Worm (Caenorhabditis elegans) whole organism, early embryonic: ENCODE results near the gene pccb-1.

Source experiments
- B0310.2 ChIP-seq: sonication (generic microtip); optimal IDR thresholded peaks from 2 replicates; lab custom pipeline; 2016; ENCODE audit warnings: mild to moderate bottlenecking, missing genetic modification characterization, missing compliant biosample characterization
- F13C5.2 ChIP-seq: sonication (generic microtip); optimal IDR thresholded peaks from 2 replicates; lab custom pipeline; 2017; ENCODE audit warnings: mild to moderate bottlenecking, missing genetic modification characterization, inconsistent platforms, missing compliant biosample characterization
- aly-1 ChIP-seq: sonication (generic microtip); optimal IDR thresholded peaks from 2 replicates; lab custom pipeline; 2016; ENCODE audit warnings: missing genetic modification characterization, missing compliant biosample characterization
- ama-1 ChIP-seq: fragments of 150-350 bp; optimal IDR thresholded peaks from 2 replicates; lab custom pipeline; 2014
- ceh-13 ChIP-seq: fragments of 200-800 bp; sonication (Bioruptor generic); optimal IDR thresholded peaks from 2 replicates; lab custom pipeline; 2018; ENCODE audit warnings: mild to moderate bottlenecking, missing genetic modification characterization, missing compliant biosample characterization
- ceh-36 ChIP-seq: sonication (generic microtip); optimal IDR thresholded peaks from 2 replicates; lab custom pipeline; 2016; ENCODE audit warnings: missing genetic modification characterization, inconsistent platforms, missing compliant biosample characterization
- ets-7 ChIP-seq: sonication (generic microtip); optimal IDR thresholded peaks from 2 replicates; lab custom pipeline; 2016; ENCODE audit warnings: missing genotype, missing genetic modification characterization, missing compliant biosample characterization
- flt-1 ChIP-seq: fragments of 200-800 bp; sonication (Bioruptor generic); IDR thresholded peaks from 2 replicates; pipeline ENCODE4 v1.3.6; 2022; ENCODE audit warnings: missing genetic modification characterization, missing compliant biosample characterization
- hmbx-1 ChIP-seq: sonication (generic microtip); optimal IDR thresholded peaks from 2 replicates; lab custom pipeline; 2016; ENCODE audit warnings: mild to moderate bottlenecking, missing genetic modification characterization, missing compliant biosample characterization
- hmg-4 ChIP-seq: fragments of 200-800 bp; sonication (Bioruptor generic); optimal IDR thresholded peaks from 2 replicates; lab custom pipeline; 2018; ENCODE audit warnings: mild to moderate bottlenecking, missing genetic modification characterization, missing compliant biosample characterization
- hnd-1 ChIP-seq: sonication (generic microtip); optimal IDR thresholded peaks from 2 replicates; lab custom pipeline; 2016; ENCODE audit warnings: missing genetic modification characterization, missing compliant biosample characterization
- pes-1 ChIP-seq: fragments of 200-800 bp; sonication (Bioruptor generic); IDR thresholded peaks from 2 replicates; pipeline ENCODE4 v1.3.6; 2022; ENCODE audit warnings: missing genetic modification reagents, missing genetic modification characterization, missing compliant biosample characterization
- scrt-1 ChIP-seq: fragments of 200-800 bp; sonication (Bioruptor generic); IDR thresholded peaks from 2 replicates; pipeline ENCODE4 v1.3.6; 2022; ENCODE audit warnings: missing genetic modification characterization, missing compliant biosample characterization
- sea-1 ChIP-seq: fragments of 200-800 bp; sonication (Bioruptor generic); conservative IDR thresholded peaks from 2 replicates; pipeline ENCODE4 v1.3.6; 2022; ENCODE audit warnings: missing genetic modification characterization, missing compliant biosample characterization
- tbx-11 ChIP-seq: fragments of 200-800 bp; sonication (Bioruptor generic); IDR thresholded peaks from 2 replicates; pipeline ENCODE4 v1.3.6; 2022; ENCODE audit warnings: missing genetic modification characterization, missing compliant biosample characterization
- tbx-37 ChIP-seq: fragments of 200-800 bp; sonication (Bioruptor generic); conservative IDR thresholded peaks from 2 replicates; pipeline ENCODE4 v1.3.6; 2022; ENCODE audit warnings: missing genetic modification reagents, missing genetic modification characterization, missing compliant biosample characterization
- tra-4 ChIP-seq: sonication (generic microtip); optimal IDR thresholded peaks from 2 replicates; lab custom pipeline; 2017; ENCODE audit warnings: missing genetic modification characterization, missing compliant biosample characterization

Gene pccb-1

ce11 chrX:3054394-3054793 lies 35.0 kb upstream of the pccb-1 start:
- no peak for TF ChIP-seq tbx-37 (GFP tag; lab: Robert Waterston, UW)
- no peak for TF ChIP-seq ama-1 (lab: Kevin White, UChicago)
- TF ChIP-seq F13C5.2 = no peak
- no peak for TF ChIP-seq sea-1 (GFP tag; lab: Robert Waterston, UW)
- no peak for TF ChIP-seq flt-1 (GFP tag; lab: Robert Waterston, UW)
- no peak for TF ChIP-seq pes-1
- no peak for TF ChIP-seq ceh-13 (GFP tag; lab: Kevin White, UChicago)

ce11 chrX:3054802-3055201 lies 34.5 kb upstream of the pccb-1 start, which contains the start of gene twk-26:
twk-26 (minus strand) TSS chrX:3054824.
- TF ChIP-seq pes-1 = no peak

ce11 chrX:3056098-3056497 lies 33.3 kb upstream of the pccb-1 start:
- TF ChIP-seq tbx-37 (GFP tag; lab: Robert Waterston, UW) (no peak), hnd-1 (tag; lab: Kevin White, UChicago) (no peak), ceh-36 (tag; lab: Kevin White, UChicago) (no peak), aly-1 (tag; lab: Kevin White, UChicago) (no peak), pes-1 (no peak)

- no peak for TF ChIP-seq tra-4 (tag; lab: Kevin White, UChicago)
- no peak for TF ChIP-seq hnd-1 (tag; lab: Kevin White, UChicago)
- TF ChIP-seq hmg-4 (GFP tag; lab: Kevin White, UChicago) = no peak
- no peak for TF ChIP-seq ceh-13 (GFP tag; lab: Kevin White, UChicago)
- no peak for TF ChIP-seq B0310.2 (tag; lab: Kevin White, UChicago)
- TF ChIP-seq tbx-11 = no peak
- no peak for TF ChIP-seq flt-1 (GFP tag; lab: Robert Waterston, UW)
- no peak for TF ChIP-seq aly-1 (tag; lab: Kevin White, UChicago)
- TF ChIP-seq scrt-1 (GFP tag; lab: Robert Waterston, UW) = no peak
- TF ChIP-seq tbx-37 (GFP tag; lab: Robert Waterston, UW) = no peak
Measured at ce11 chrX:3057656-3058055, 31.7 kb upstream of the pccb-1 start.

ce11 chrX:3059299-3059698 lies 30.1 kb upstream of the pccb-1 start, which contains the start of gene rsef-1:
rsef-1 (minus strand) TSS chrX:3059399.
- TF ChIP-seq pes-1 (no peak), tra-4 (tag; lab: Kevin White, UChicago) (no peak), scrt-1 (GFP tag; lab: Robert Waterston, UW) (no peak), flt-1 (GFP tag; lab: Robert Waterston, UW) (no peak), tbx-11 (no peak), sea-1 (GFP tag; lab: Robert Waterston, UW) (no peak), ceh-36 (tag; lab: Kevin White, UChicago) (no peak), hnd-1 (tag; lab: Kevin White, UChicago) (no peak), ceh-13 (GFP tag; lab: Kevin White, UChicago) (no peak), hmbx-1 (no peak), tbx-37 (GFP tag; lab: Robert Waterston, UW) (no peak), B0310.2 (tag; lab: Kevin White, UChicago) (no peak), hmg-4 (GFP tag; lab: Kevin White, UChicago) (no peak), ets-7 (no peak), aly-1 (tag; lab: Kevin White, UChicago) (no peak), F13C5.2 (no peak), ama-1 (lab: Kevin White, UChicago) (no peak)

- TF ChIP-seq tbx-37 (GFP tag; lab: Robert Waterston, UW) = no peak
- TF ChIP-seq tra-4 (tag; lab: Kevin White, UChicago) = no peak
- no peak for TF ChIP-seq F13C5.2
- no peak for TF ChIP-seq B0310.2 (tag; lab: Kevin White, UChicago)
- TF ChIP-seq sea-1 (GFP tag; lab: Robert Waterston, UW) = no peak
- no peak for TF ChIP-seq ceh-36 (tag; lab: Kevin White, UChicago)
Measured at ce11 chrX:3061698-3062097, 27.7 kb upstream of the pccb-1 start.

- TF ChIP-seq sea-1 (GFP tag; lab: Robert Waterston, UW) (no peak), ceh-13 (GFP tag; lab: Kevin White, UChicago) (no peak), hmg-4 (GFP tag; lab: Kevin White, UChicago) (no peak), pes-1 (no peak), F13C5.2 (no peak), ceh-36 (tag; lab: Kevin White, UChicago) (no peak), tra-4 (tag; lab: Kevin White, UChicago) (no peak), aly-1 (tag; lab: Kevin White, UChicago) (no peak), scrt-1 (GFP tag; lab: Robert Waterston, UW) (no peak), ets-7 (no peak), flt-1 (GFP tag; lab: Robert Waterston, UW) (no peak), tbx-11 (no peak), hnd-1 (tag; lab: Kevin White, UChicago) (no peak), B0310.2 (tag; lab: Kevin White, UChicago) (no peak), tbx-37 (GFP tag; lab: Robert Waterston, UW) (no peak), hmbx-1 (no peak), ama-1 (lab: Kevin White, UChicago) (no peak)
Measured at ce11 chrX:3063274-3063673, 26.1 kb upstream of the pccb-1 start, which contains the start of gene ceh-30. ceh-30 (plus strand) TSS chrX:3063574.

ce11 chrX:3067052-3067451 lies 22.3 kb upstream of the pccb-1 start:
- TF ChIP-seq F13C5.2 (no peak), scrt-1 (GFP tag; lab: Robert Waterston, UW) (no peak), ets-7 (no peak), flt-1 (GFP tag; lab: Robert Waterston, UW) (no peak), ceh-36 (tag; lab: Kevin White, UChicago) (no peak), tbx-37 (GFP tag; lab: Robert Waterston, UW) (no peak), sea-1 (GFP tag; lab: Robert Waterston, UW) (no peak), B0310.2 (tag; lab: Kevin White, UChicago) (no peak), ama-1 (lab: Kevin White, UChicago) (no peak)
